Worm (Caenorhabditis elegans) whole organism, early embryonic: Measurements from ENCODE around the gene cox-11.

Source experiments
- F13C5.2 ChIP-seq: sonication (generic microtip); optimal IDR thresholded peaks from 2 replicates; lab custom pipeline; 2017; ENCODE audit warnings: mild to moderate bottlenecking, missing genetic modification characterization, inconsistent platforms, missing compliant biosample characterization
- aly-1 ChIP-seq: sonication (generic microtip); optimal IDR thresholded peaks from 2 replicates; lab custom pipeline; 2016; ENCODE audit warnings: missing genetic modification characterization, missing compliant biosample characterization
- ama-1 ChIP-seq: fragments of 150-350 bp; optimal IDR thresholded peaks from 2 replicates; lab custom pipeline; 2014
- ceh-13 ChIP-seq: fragments of 200-800 bp; sonication (Bioruptor generic); optimal IDR thresholded peaks from 2 replicates; lab custom pipeline; 2018; ENCODE audit warnings: mild to moderate bottlenecking, missing genetic modification characterization, missing compliant biosample characterization
- flt-1 ChIP-seq: fragments of 200-800 bp; sonication (Bioruptor generic); IDR thresholded peaks from 2 replicates; pipeline ENCODE4 v1.3.6; 2022; ENCODE audit warnings: missing genetic modification characterization, missing compliant biosample characterization
- hmg-4 ChIP-seq: fragments of 200-800 bp; sonication (Bioruptor generic); optimal IDR thresholded peaks from 2 replicates; lab custom pipeline; 2018; ENCODE audit warnings: mild to moderate bottlenecking, missing genetic modification characterization, missing compliant biosample characterization
- pes-1 ChIP-seq: fragments of 200-800 bp; sonication (Bioruptor generic); IDR thresholded peaks from 2 replicates; pipeline ENCODE4 v1.3.6; 2022; ENCODE audit warnings: missing genetic modification reagents, missing genetic modification characterization, missing compliant biosample characterization
- sea-1 ChIP-seq: fragments of 200-800 bp; sonication (Bioruptor generic); conservative IDR thresholded peaks from 2 replicates; pipeline ENCODE4 v1.3.6; 2022; ENCODE audit warnings: missing genetic modification characterization, missing compliant biosample characterization
- tbx-11 ChIP-seq: fragments of 200-800 bp; sonication (Bioruptor generic); IDR thresholded peaks from 2 replicates; pipeline ENCODE4 v1.3.6; 2022; ENCODE audit warnings: missing genetic modification characterization, missing compliant biosample characterization
- tbx-37 ChIP-seq: fragments of 200-800 bp; sonication (Bioruptor generic); conservative IDR thresholded peaks from 2 replicates; pipeline ENCODE4 v1.3.6; 2022; ENCODE audit warnings: missing genetic modification reagents, missing genetic modification characterization, missing compliant biosample characterization

DNA sequence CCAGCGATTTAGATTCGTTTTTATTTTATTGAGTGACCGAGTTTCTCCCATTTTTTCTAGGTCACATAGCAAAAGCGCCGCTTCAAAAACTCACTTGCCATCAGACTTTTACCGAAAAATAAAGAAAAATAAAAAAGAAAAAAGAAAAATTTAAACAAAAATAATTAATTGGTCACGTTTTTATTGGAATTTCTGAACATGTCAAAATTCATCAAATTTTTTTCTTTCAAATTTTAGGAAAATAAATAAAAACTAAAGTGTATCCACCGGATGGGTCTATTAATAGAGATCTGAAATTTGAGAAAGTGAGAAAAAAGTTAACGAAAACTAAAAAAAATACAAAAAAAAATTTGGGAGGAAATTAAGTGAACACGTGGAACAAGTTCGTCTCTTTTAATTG lies 34.6 kb upstream of the cox-11 start, which contains the start of gene C48D1.9:
- TF ChIP-seq tbx-11 (GFP tag; lab: Robert Waterston, UW) (no peak), ama-1 (lab: Kevin White, UChicago) (no peak), flt-1 (GFP tag; lab: Robert Waterston, UW) (no peak), tbx-37 (GFP tag; lab: Robert Waterston, UW) (no peak), ceh-13 (GFP tag; lab: Kevin White, UChicago) (no peak), pes-1 (no peak), aly-1 (no peak), hmg-4 (GFP tag; lab: Kevin White, UChicago) (no peak), F13C5.2 (tag; lab: Kevin White, UChicago) (no peak), sea-1 (GFP tag; lab: Robert Waterston, UW) (no peak)
